Worm (Caenorhabditis elegans) whole organism, early embryonic: Measurements from ENCODE around the gene ddr-2.

Experiments
- B0310.2 ChIP-seq: sonication (generic microtip); optimal IDR thresholded peaks from 2 replicates; lab custom pipeline; 2016; ENCODE audit warnings: mild to moderate bottlenecking, missing genetic modification characterization, missing compliant biosample characterization
- F13C5.2 ChIP-seq: sonication (generic microtip); optimal IDR thresholded peaks from 2 replicates; lab custom pipeline; 2017; ENCODE audit warnings: mild to moderate bottlenecking, missing genetic modification characterization, inconsistent platforms, missing compliant biosample characterization
- aly-1 ChIP-seq: sonication (generic microtip); optimal IDR thresholded peaks from 2 replicates; lab custom pipeline; 2016; ENCODE audit warnings: missing genetic modification characterization, missing compliant biosample characterization
- ama-1 ChIP-seq: fragments of 150-350 bp; optimal IDR thresholded peaks from 2 replicates; lab custom pipeline; 2014
- ceh-13 ChIP-seq: fragments of 200-800 bp; sonication (Bioruptor generic); optimal IDR thresholded peaks from 2 replicates; lab custom pipeline; 2018; ENCODE audit warnings: mild to moderate bottlenecking, missing genetic modification characterization, missing compliant biosample characterization
- ceh-36 ChIP-seq: sonication (generic microtip); optimal IDR thresholded peaks from 2 replicates; lab custom pipeline; 2016; ENCODE audit warnings: missing genetic modification characterization, inconsistent platforms, missing compliant biosample characterization
- ets-7 ChIP-seq: sonication (generic microtip); optimal IDR thresholded peaks from 2 replicates; lab custom pipeline; 2016; ENCODE audit warnings: missing genotype, missing genetic modification characterization, missing compliant biosample characterization
- flt-1 ChIP-seq: fragments of 200-800 bp; sonication (Bioruptor generic); IDR thresholded peaks from 2 replicates; pipeline ENCODE4 v1.3.6; 2022; ENCODE audit warnings: missing genetic modification characterization, missing compliant biosample characterization
- hmbx-1 ChIP-seq: sonication (generic microtip); optimal IDR thresholded peaks from 2 replicates; lab custom pipeline; 2016; ENCODE audit warnings: mild to moderate bottlenecking, missing genetic modification characterization, missing compliant biosample characterization
- hmg-4 ChIP-seq: fragments of 200-800 bp; sonication (Bioruptor generic); optimal IDR thresholded peaks from 2 replicates; lab custom pipeline; 2018; ENCODE audit warnings: mild to moderate bottlenecking, missing genetic modification characterization, missing compliant biosample characterization
- hnd-1 ChIP-seq: sonication (generic microtip); optimal IDR thresholded peaks from 2 replicates; lab custom pipeline; 2016; ENCODE audit warnings: missing genetic modification characterization, missing compliant biosample characterization
- pes-1 ChIP-seq: fragments of 200-800 bp; sonication (Bioruptor generic); IDR thresholded peaks from 2 replicates; pipeline ENCODE4 v1.3.6; 2022; ENCODE audit warnings: missing genetic modification reagents, missing genetic modification characterization, missing compliant biosample characterization
- scrt-1 ChIP-seq: fragments of 200-800 bp; sonication (Bioruptor generic); IDR thresholded peaks from 2 replicates; pipeline ENCODE4 v1.3.6; 2022; ENCODE audit warnings: missing genetic modification characterization, missing compliant biosample characterization
- sea-1 ChIP-seq: fragments of 200-800 bp; sonication (Bioruptor generic); conservative IDR thresholded peaks from 2 replicates; pipeline ENCODE4 v1.3.6; 2022; ENCODE audit warnings: missing genetic modification characterization, missing compliant biosample characterization
- tbx-11 ChIP-seq: fragments of 200-800 bp; sonication (Bioruptor generic); IDR thresholded peaks from 2 replicates; pipeline ENCODE4 v1.3.6; 2022; ENCODE audit warnings: missing genetic modification characterization, missing compliant biosample characterization
- tbx-37 ChIP-seq: fragments of 200-800 bp; sonication (Bioruptor generic); conservative IDR thresholded peaks from 2 replicates; pipeline ENCODE4 v1.3.6; 2022; ENCODE audit warnings: missing genetic modification reagents, missing genetic modification characterization, missing compliant biosample characterization
- tra-4 ChIP-seq: sonication (generic microtip); optimal IDR thresholded peaks from 2 replicates; lab custom pipeline; 2017; ENCODE audit warnings: missing genetic modification characterization, missing compliant biosample characterization

ddr-2 gene

DNA sequence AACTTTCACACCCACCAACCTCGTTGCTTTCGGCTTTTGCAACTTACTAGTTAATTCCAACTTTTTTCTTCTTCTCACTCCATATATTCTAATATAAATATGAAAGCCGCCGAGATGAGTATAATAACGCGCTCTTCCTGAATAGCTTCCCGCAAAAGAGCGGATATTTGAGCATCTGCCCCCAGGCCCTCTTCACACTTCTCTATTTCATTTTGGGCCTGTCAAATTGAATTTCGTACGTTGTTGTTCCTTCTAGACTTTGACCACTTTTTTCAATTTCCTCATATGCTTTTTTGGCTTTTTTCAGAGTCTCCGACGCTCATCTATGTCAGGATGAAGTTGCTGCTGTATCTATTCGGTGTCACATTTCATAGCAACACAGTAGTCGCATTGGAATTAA lies at the start of gene ddr-2:
ddr-2 (plus strand) TSS at position 301 of the 400 bp plus-strand sequence.
- TF ChIP-seq B0310.2 (no peak), tbx-37 (GFP tag; lab: Robert Waterston, UW) (no peak), hmg-4 (GFP tag; lab: Kevin White, UChicago) (no peak), ama-1 (lab: Kevin White, UChicago) (no peak), ceh-13 (GFP tag; lab: Kevin White, UChicago) (no peak), tra-4 (tag; lab: Kevin White, UChicago) (no peak), pes-1 (no peak), hmbx-1 (no peak), ceh-36 (tag; lab: Kevin White, UChicago) (no peak), ets-7 (no peak), flt-1 (no peak), scrt-1 (GFP tag; lab: Robert Waterston, UW) (no peak), hnd-1 (tag; lab: Kevin White, UChicago) (no peak)

DNA sequence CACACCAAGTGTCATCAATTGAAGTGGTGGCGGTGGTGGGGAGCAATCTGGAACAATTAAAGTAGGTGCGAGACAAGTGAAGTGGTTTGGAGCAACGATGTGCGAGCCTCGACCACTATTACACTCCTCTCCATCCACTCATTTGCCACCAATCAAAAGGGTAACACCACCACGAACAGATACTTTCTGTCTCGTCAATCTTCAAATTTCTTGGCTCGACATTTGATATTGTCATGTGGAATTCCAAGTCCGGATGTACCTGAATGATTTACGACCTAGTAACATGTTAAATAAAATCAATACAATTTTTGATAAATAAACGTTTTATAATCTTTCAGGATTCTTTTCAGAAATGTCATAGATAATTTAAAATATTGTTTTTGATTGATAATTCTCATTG lies 44.3 kb upstream of the ddr-2 start, which contains the start of gene sul-1:
sul-1 (minus strand) TSS at position 101 of the 400 bp plus-strand sequence.
- no peak for TF ChIP-seq scrt-1 (GFP tag; lab: Robert Waterston, UW)
- TF ChIP-seq hmg-4 (GFP tag; lab: Kevin White, UChicago): no peak
- no peak for TF ChIP-seq hnd-1 (tag; lab: Kevin White, UChicago)
- no peak for TF ChIP-seq tbx-37 (GFP tag; lab: Robert Waterston, UW)
- no peak for TF ChIP-seq pes-1
- TF ChIP-seq hmbx-1: no peak
- TF ChIP-seq F13C5.2 (tag; lab: Kevin White, UChicago): no peak
- no peak for TF ChIP-seq ama-1 (lab: Kevin White, UChicago)
- no peak for TF ChIP-seq aly-1 (tag; lab: Kevin White, UChicago)
- TF ChIP-seq tra-4 (tag; lab: Kevin White, UChicago): no peak
- TF ChIP-seq ceh-13 (GFP tag; lab: Kevin White, UChicago): no peak
- TF ChIP-seq sea-1 (GFP tag; lab: Robert Waterston, UW): no peak
- no peak for TF ChIP-seq flt-1
- TF ChIP-seq tbx-11 (GFP tag; lab: Robert Waterston, UW): no peak
- TF ChIP-seq ets-7: no peak
- TF ChIP-seq B0310.2: no peak
- no peak for TF ChIP-seq ceh-36 (tag; lab: Kevin White, UChicago)

DNA sequence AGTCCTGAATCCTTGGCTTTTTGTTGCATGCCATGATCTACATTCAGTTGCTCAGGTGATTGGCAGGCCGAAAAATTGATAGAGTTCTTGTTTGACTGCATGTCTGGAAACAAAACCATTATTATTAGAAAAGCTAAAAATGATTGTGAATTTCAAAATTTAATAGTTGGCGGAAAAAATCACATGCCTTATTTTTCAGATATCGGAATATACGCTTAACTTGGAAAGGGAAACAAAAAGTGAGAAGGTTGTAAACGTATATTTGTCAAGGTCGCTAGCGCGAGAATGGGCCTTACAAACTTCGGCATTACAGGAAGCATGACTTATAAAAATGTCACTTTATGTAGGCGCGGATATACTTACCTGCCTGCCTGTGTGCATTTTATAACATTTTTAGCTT lies 43.4 kb upstream of the ddr-2 start, which contains the start of gene K09C4.9:
K09C4.9 (minus strand) TSS at position 101 of the 400 bp plus-strand sequence.
- TF ChIP-seq hmbx-1 (no peak), ceh-36 (tag; lab: Kevin White, UChicago) (no peak), scrt-1 (GFP tag; lab: Robert Waterston, UW) (no peak), aly-1 (tag; lab: Kevin White, UChicago) (no peak), hnd-1 (tag; lab: Kevin White, UChicago) (no peak), ceh-13 (GFP tag; lab: Kevin White, UChicago) (no peak), sea-1 (GFP tag; lab: Robert Waterston, UW) (no peak), pes-1 (no peak), B0310.2 (no peak), tbx-11 (GFP tag; lab: Robert Waterston, UW) (no peak), tra-4 (tag; lab: Kevin White, UChicago) (no peak), flt-1 (no peak), ets-7 (no peak), tbx-37 (GFP tag; lab: Robert Waterston, UW) (no peak), ama-1 (lab: Kevin White, UChicago) (no peak)

DNA sequence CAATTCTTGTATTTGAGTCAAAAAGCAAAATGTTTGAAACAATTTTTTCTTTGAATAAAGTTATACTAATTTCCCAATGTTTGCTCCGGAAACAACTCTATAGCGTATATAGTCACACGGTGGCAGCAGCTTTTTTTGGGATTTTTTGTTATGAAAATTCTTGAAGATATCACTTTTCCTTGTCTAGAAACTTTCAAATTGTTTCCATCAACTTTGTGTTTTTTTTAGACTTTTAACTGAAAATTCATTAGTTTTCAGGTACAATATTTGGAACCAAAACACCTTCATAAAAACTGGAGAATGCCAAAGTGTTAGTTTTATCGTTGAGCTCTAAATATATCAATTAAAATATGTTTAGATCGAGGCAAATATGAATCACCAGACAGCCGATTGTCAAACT lies 42.5 kb upstream of the ddr-2 start, which contains the start of gene K09C4.7:
K09C4.7 (plus strand) TSS at position 301 of the 400 bp plus-strand sequence.
- no peak for TF ChIP-seq ceh-13 (GFP tag; lab: Kevin White, UChicago)
- TF ChIP-seq tra-4 (tag; lab: Kevin White, UChicago): no peak
- TF ChIP-seq aly-1 (tag; lab: Kevin White, UChicago): no peak
- no peak for TF ChIP-seq scrt-1 (GFP tag; lab: Robert Waterston, UW)
- TF ChIP-seq B0310.2: no peak
- TF ChIP-seq tbx-11 (GFP tag; lab: Robert Waterston, UW): no peak
- no peak for TF ChIP-seq F13C5.2 (tag; lab: Kevin White, UChicago)

DNA sequence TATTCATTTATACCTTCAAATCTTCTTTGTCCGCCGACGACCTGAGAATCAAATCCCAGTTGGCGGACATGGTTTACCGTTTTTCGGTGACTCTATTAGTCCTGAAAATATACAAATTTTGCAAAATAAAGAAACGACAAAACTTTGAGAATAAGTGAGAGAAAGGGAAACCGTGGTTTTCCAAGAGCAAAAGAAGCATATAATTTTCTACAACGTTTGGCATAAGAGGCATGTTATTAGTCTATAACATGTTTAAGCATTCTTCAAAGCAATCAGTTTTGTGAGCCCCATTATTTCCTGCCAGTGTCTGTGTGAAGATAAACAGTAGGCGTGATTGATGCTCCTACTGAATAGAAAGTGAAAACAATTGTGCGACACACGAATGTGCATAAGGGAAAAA lies 35.0 kb upstream of the ddr-2 start, which contains the start of gene K09C4.10:
K09C4.10 (minus strand) TSS at position 101 of the 400 bp plus-strand sequence.
- TF ChIP-seq ceh-13 (GFP tag; lab: Kevin White, UChicago): no peak
- TF ChIP-seq hmg-4 (GFP tag; lab: Kevin White, UChicago): no peak
- no peak for TF ChIP-seq ceh-36 (tag; lab: Kevin White, UChicago)
- no peak for TF ChIP-seq F13C5.2 (tag; lab: Kevin White, UChicago)
- TF ChIP-seq aly-1 (tag; lab: Kevin White, UChicago): no peak
- TF ChIP-seq flt-1: no peak
- no peak for TF ChIP-seq B0310.2
- no peak for TF ChIP-seq hmbx-1
- TF ChIP-seq ets-7: no peak
- no peak for TF ChIP-seq ama-1 (lab: Kevin White, UChicago)

DNA sequence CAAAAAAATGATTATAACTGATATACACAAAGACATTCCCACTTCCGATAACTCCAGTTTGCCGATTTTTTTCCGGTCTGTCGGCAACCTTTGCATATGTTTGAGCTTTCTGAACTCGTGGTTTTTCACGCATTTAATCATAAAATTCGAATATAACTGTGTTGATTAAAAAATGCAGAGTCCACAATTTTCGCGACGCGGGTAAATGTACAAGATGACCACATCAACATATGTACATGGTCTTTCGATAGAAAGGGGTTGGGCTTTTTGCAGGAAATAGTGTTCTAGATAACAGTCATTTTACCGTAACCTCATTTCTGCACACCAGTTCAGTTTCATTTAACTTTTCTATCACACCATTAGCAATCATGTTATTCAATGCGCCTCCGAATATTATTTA lies 32.8 kb upstream of the ddr-2 start, which contains the start of gene K09C4.5:
K09C4.5 (plus strand) TSS at position 326 of the 400 bp plus-strand sequence.
- TF ChIP-seq ceh-36 (tag; lab: Kevin White, UChicago) (no peak), tra-4 (tag; lab: Kevin White, UChicago) (no peak), ama-1 (lab: Kevin White, UChicago) (no peak), flt-1 (no peak), F13C5.2 (tag; lab: Kevin White, UChicago) (no peak), ceh-13 (GFP tag; lab: Kevin White, UChicago) (no peak), hnd-1 (tag; lab: Kevin White, UChicago) (no peak), tbx-11 (GFP tag; lab: Robert Waterston, UW) (no peak), hmbx-1 (no peak), ets-7 (no peak), B0310.2 (no peak), aly-1 (tag; lab: Kevin White, UChicago) (no peak), sea-1 (GFP tag; lab: Robert Waterston, UW) (no peak), scrt-1 (GFP tag; lab: Robert Waterston, UW) (no peak), pes-1 (no peak), tbx-37 (GFP tag; lab: Robert Waterston, UW) (no peak), hmg-4 (GFP tag; lab: Kevin White, UChicago) (no peak)

DNA sequence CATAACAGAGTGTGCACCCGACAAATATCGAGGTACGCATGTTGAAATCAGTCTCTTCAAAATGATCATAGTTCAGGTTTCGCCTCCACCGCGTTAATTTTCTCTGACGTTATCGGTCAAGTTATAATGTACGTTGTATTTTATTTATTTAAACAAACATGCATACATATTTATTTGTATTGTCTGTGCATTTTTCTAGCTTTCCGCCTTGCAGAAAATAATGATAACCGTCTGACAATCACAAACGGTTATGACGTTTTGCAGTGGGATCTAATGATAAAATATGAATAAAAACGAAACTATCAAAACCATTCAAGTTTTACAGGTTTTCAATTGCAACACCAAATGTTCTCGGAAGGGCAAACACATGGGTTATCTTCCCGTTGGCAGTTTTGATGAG lies 31.9 kb upstream of the ddr-2 start:
- no peak for TF ChIP-seq pes-1
